Worm (Caenorhabditis elegans): ENCODE results near the gene K08B12.3.
A peak's percentile ranks its signal among the peaks of the same experiment; 100 is the strongest.

Gene K08B12.3

DNA sequence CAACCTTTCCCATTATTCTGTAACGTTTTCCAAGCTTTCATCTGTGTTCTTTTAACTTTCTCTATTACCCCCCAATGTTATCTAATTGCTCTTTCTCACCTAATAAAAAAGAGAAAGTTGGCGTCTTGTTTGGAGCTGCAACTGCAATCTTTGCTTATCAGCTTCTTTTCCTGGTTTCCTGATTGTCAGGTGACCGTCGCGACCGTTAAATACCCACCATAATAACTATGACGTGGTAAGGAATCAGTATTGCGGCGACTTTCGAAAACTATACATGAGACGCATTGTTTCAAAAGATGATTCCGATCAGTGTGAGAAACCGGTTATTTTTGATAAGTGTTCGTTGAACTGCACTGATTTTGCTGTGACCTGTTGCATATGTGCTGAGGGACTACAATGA is 40.2 kb downstream of the K08B12.3 start:
- TF ChIP-seq nhr-43 (tag; optimal IDR thresholded peaks at IDR 0.05; ENCODE audit: poor library complexity, severe bottlenecking), result peak; percentile 83
- no peak for TF ChIP-seq skn-1 (tag; optimal IDR thresholded peaks at IDR 0.05)
- peak; percentile 88 for TF ChIP-seq jun-1 (tag; optimal IDR thresholded peaks at IDR 0.05)
- no peak for TF ChIP-seq nhr-12 (tag; optimal IDR thresholded peaks at IDR 0.05)
- TF ChIP-seq nhr-237 (tag; optimal IDR thresholded peaks at IDR 0.05), result no peak
- no peak for TF ChIP-seq egl-5 (tag; optimal IDR thresholded peaks at IDR 0.05)
- TF ChIP-seq lsy-12 (tag; optimal IDR thresholded peaks at IDR 0.05), result no peak
- TF ChIP-seq unc-39 (tag; optimal IDR thresholded peaks at IDR 0.05), result no peak
- no peak for TF ChIP-seq nfya-1 (tag; optimal IDR thresholded peaks at IDR 0.05; ENCODE audit: insufficient read depth)
- TF ChIP-seq ceh-16 (tag; optimal IDR thresholded peaks at IDR 0.05), result no peak
- no peak for TF ChIP-seq lin-39 (tag; optimal IDR thresholded peaks at IDR 0.05)
- TF ChIP-seq hmg-11 (tag; optimal IDR thresholded peaks at IDR 0.05), result no peak
- no peak for TF ChIP-seq sea-2 (GFP tag; optimal IDR thresholded peaks at IDR 0.05)
- TF ChIP-seq elt-3 (tag; optimal IDR thresholded peaks at IDR 0.05), result peak in 1 of 3 experiments; percentile 69
- TF ChIP-seq mml-1 (tag; optimal IDR thresholded peaks at IDR 0.05), result no peak
- TF ChIP-seq ama-1 (optimal IDR thresholded peaks at IDR 0.05), result no peak
- TF ChIP-seq ceh-9 (tag; optimal IDR thresholded peaks at IDR 0.05), result no peak
- no peak for TF ChIP-seq fkh-2 (tag; optimal IDR thresholded peaks at IDR 0.05)
- TF ChIP-seq ztf-11 (tag; optimal IDR thresholded peaks at IDR 0.05), result no peak
- TF ChIP-seq R02D3.7 (tag; optimal IDR thresholded peaks at IDR 0.05), result no peak
- no peak for TF ChIP-seq unc-62 (GFP tag; optimal IDR thresholded peaks at IDR 0.05)
- TF ChIP-seq ceh-28 (tag; optimal IDR thresholded peaks at IDR 0.05), result no peak
- no peak for TF ChIP-seq aly-2 (tag; optimal IDR thresholded peaks at IDR 0.05)
- no peak for TF ChIP-seq snpc-4 (tag; optimal IDR thresholded peaks at IDR 0.05)
- TF ChIP-seq pha-4 (tag; optimal IDR thresholded peaks at IDR 0.05), result peak; percentile 60
- no peak for TF ChIP-seq zag-1 (tag; optimal IDR thresholded peaks at IDR 0.05)
- no peak for TF ChIP-seq ztf-4 (tag; optimal IDR thresholded peaks at IDR 0.05)
- TF ChIP-seq tbx-2 (tag; optimal IDR thresholded peaks at IDR 0.05), result peak; percentile 12
- TF ChIP-seq fkh-10 (GFP tag; optimal IDR thresholded peaks at IDR 0.05), result no peak
- no peak for TF ChIP-seq elt-1 (tag; optimal IDR thresholded peaks at IDR 0.05)
- no peak for TF ChIP-seq ZK546.5 (tag; optimal IDR thresholded peaks at IDR 0.05)
- TF ChIP-seq elt-2 (tag; optimal IDR thresholded peaks at IDR 0.05), result peak; percentile 97
- no peak for TF ChIP-seq nhr-77 (tag; optimal IDR thresholded peaks at IDR 0.05)
- TF ChIP-seq fos-1 (tag; optimal IDR thresholded peaks at IDR 0.05), result no peak
- no peak for TF ChIP-seq eor-1 (tag; optimal IDR thresholded peaks at IDR 0.05)
- TF ChIP-seq mdl-1 (tag; optimal IDR thresholded peaks at IDR 0.05), result no peak
- TF ChIP-seq daf-12 (tag; optimal IDR thresholded peaks at IDR 0.05), result no peak
- TF ChIP-seq egl-27 (tag; optimal IDR thresholded peaks at IDR 0.05), result peak; percentile 34
- TF ChIP-seq nhr-76 (tag; optimal IDR thresholded peaks at IDR 0.05), result no peak
- peak; percentile 76 for TF ChIP-seq nhr-23 (tag; optimal IDR thresholded peaks at IDR 0.05)
- TF ChIP-seq nhr-11 (tag; optimal IDR thresholded peaks at IDR 0.05), result no peak
- TF ChIP-seq lin-15B (tag; optimal IDR thresholded peaks at IDR 0.05), result no peak
- TF ChIP-seq ceh-82 (tag; optimal IDR thresholded peaks at IDR 0.05), result no peak
- no peak for TF ChIP-seq nhr-28 (tag; optimal IDR thresholded peaks at IDR 0.05)
- peak; percentile 96 for TF ChIP-seq pqm-1 (tag; optimal IDR thresholded peaks at IDR 0.05)
- TF ChIP-seq nhr-25 (tag; optimal IDR thresholded peaks at IDR 0.05), result peak; percentile 44
- TF ChIP-seq nhr-67 (tag; optimal IDR thresholded peaks at IDR 0.05), result no peak

ce11 chrV:6276205-6276604 is 41.2 kb downstream of the K08B12.3 start, which contains the start of gene F31F7.1:
Gene F31F7.1, plus strand, starts transcription at chrV:6276439.
- TF ChIP-seq zag-1 (tag; optimal IDR thresholded peaks at IDR 0.05) (no peak), ceh-28 (tag; optimal IDR thresholded peaks at IDR 0.05) (peak; percentile 22), skn-1 (tag; optimal IDR thresholded peaks at IDR 0.05) (no peak), jun-1 (tag; optimal IDR thresholded peaks at IDR 0.05) (peak; percentile 80), daf-12 (tag; optimal IDR thresholded peaks at IDR 0.05) (no peak), nfya-1 (tag; optimal IDR thresholded peaks at IDR 0.05; ENCODE audit: insufficient read depth) (peak; percentile 16), egl-27 (tag; optimal IDR thresholded peaks at IDR 0.05) (peak; percentile 37), ama-1 (optimal IDR thresholded peaks at IDR 0.05) (peak; percentile 86), nhr-77 (tag; optimal IDR thresholded peaks at IDR 0.05) (no peak), eor-1 (tag; optimal IDR thresholded peaks at IDR 0.05) (no peak), pqm-1 (tag; optimal IDR thresholded peaks at IDR 0.05) (peak; percentile 96), pha-4 (tag; optimal IDR thresholded peaks at IDR 0.05) (peak; percentile 8), elt-2 (tag; optimal IDR thresholded peaks at IDR 0.05) (peak; percentile 99), nhr-67 (tag; optimal IDR thresholded peaks at IDR 0.05) (no peak), unc-62 (GFP tag; optimal IDR thresholded peaks at IDR 0.05) (no peak), elt-3 (tag; optimal IDR thresholded peaks at IDR 0.05) (peak in 1 of 3 experiments; percentile 75), mdl-1 (tag; optimal IDR thresholded peaks at IDR 0.05) (no peak), tbx-2 (tag; optimal IDR thresholded peaks at IDR 0.05) (no peak), snpc-4 (tag; optimal IDR thresholded peaks at IDR 0.05) (no peak), nhr-23 (tag; optimal IDR thresholded peaks at IDR 0.05) (peak; percentile 27), fkh-2 (tag; optimal IDR thresholded peaks at IDR 0.05) (no peak), nhr-25 (tag; optimal IDR thresholded peaks at IDR 0.05) (peak; percentile 72), unc-39 (tag; optimal IDR thresholded peaks at IDR 0.05) (no peak), lsy-12 (tag; optimal IDR thresholded peaks at IDR 0.05) (peak; percentile 32), nhr-43 (tag; optimal IDR thresholded peaks at IDR 0.05; ENCODE audit: poor library complexity, severe bottlenecking) (peak; percentile 84)

Measured in whole organism, L3 larva.